Worm (Caenorhabditis elegans): Measurements from ENCODE around the gene srh-246.

DNA sequence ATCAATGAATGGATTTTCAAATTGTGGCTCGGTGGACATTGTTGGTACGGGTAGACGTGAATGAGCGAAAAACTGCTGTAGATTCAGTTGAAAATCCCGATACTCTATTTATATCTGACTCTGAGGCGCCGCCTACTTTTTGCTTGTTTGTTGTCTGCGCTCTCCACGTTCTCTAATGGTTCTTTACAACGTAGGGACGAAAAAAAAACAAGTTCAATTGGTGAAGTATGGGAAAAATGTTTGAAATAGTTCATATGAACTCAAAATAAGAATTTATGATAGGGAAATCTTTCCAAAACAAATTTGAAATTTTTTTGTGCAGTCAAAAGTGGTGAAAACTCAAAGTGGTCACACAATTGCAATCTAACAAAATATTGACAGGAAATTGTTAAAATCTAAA is 22.7 kb downstream of the srh-246 start, which contains the start of gene F48G7.10:
- TF ChIP-seq ztf-23 (GFP tag; IDR thresholded peaks at IDR 0.05) (no peak), med-1 (GFP tag; optimal IDR thresholded peaks at IDR 0.05; ENCODE audit: insufficient read depth) (no peak), tab-1 (GFP tag; IDR thresholded peaks at IDR 0.05) (no peak), ztf-29 (GFP tag; IDR thresholded peaks at IDR 0.05) (no peak), flt-1 (GFP tag; IDR thresholded peaks at IDR 0.05) (no peak), cog-1 (tag; optimal IDR thresholded peaks at IDR 0.05) (no peak), T22C8.4 (GFP tag; IDR thresholded peaks at IDR 0.05) (no peak)
